Fruit fly (Drosophila melanogaster) whole organism, embryonic: ENCODE data around the gene CARPB.
A peak's percentile ranks its signal among the peaks of the same experiment; 100 is the strongest.

Experiments
- Abd-B ChIP-seq: fragments of 200-800 bp; sonication (Bioruptor generic); optimal IDR thresholded peaks from 2 replicates; lab custom pipeline; 2018; ENCODE audit warnings: missing biosample characterization, mild to moderate bottlenecking, missing genetic modification characterization, moderate library complexity
- Antp ChIP-seq: fragments of 200-800 bp; sonication (Bioruptor generic); optimal IDR thresholded peaks from 3 replicates; lab custom pipeline; 2016; ENCODE audit warnings: missing biosample characterization, missing genetic modification characterization
- B-H2 ChIP-seq: fragments of 200-800 bp; sonication (Bioruptor generic); optimal IDR thresholded peaks from 2 replicates; lab custom pipeline; 2018; ENCODE audit warnings: missing biosample characterization, mild to moderate bottlenecking, missing genetic modification characterization
- Blimp-1 ChIP-seq: fragments of 200-800 bp; sonication (Bioruptor generic); optimal IDR thresholded peaks from 3 replicates; lab custom pipeline; 2018; ENCODE audit warnings: missing biosample characterization, missing genetic modification characterization, mild to moderate bottlenecking, moderate library complexity, missing genetic modification reagents
- CG10209 ChIP-seq: fragments of 200-800 bp; sonication (Bioruptor generic); optimal IDR thresholded peaks from 3 replicates; lab custom pipeline; 2017; ENCODE audit warnings: missing biosample characterization, mild to moderate bottlenecking, missing genetic modification characterization, missing genetic modification reagents
- CG10274 ChIP-seq: fragments of 200-800 bp; sonication (Bioruptor generic); optimal IDR thresholded peaks from 3 replicates; lab custom pipeline; 2017; ENCODE audit warnings: missing biosample characterization, mild to moderate bottlenecking, missing genetic modification characterization
- CG10565 ChIP-seq: fragments of 200-800 bp; sonication (Bioruptor generic); optimal IDR thresholded peaks from 3 replicates; lab custom pipeline; 2016; ENCODE audit warnings: missing biosample characterization, mild to moderate bottlenecking, missing genetic modification characterization
- CG11560 ChIP-seq: fragments of 200-800 bp; sonication (Bioruptor generic); IDR thresholded peaks from 3 replicates; pipeline ENCODE4 v1.3.6; 2022; ENCODE audit warnings: missing biosample characterization, missing genetic modification characterization
- CG11696 ChIP-seq: fragments of 200-800 bp; sonication (Bioruptor generic); IDR thresholded peaks from 2 replicates; pipeline ENCODE4 v1.3.6; 2022; ENCODE audit warnings: missing biosample characterization, missing genetic modification characterization
- CG12391 ChIP-seq: fragments of 200-800 bp; sonication (Bioruptor generic); optimal IDR thresholded peaks from 3 replicates; lab custom pipeline; 2018; ENCODE audit warnings: missing biosample characterization, mild to moderate bottlenecking, missing genetic modification characterization, moderate library complexity
- CG15479 ChIP-seq: fragments of 200-800 bp; sonication (Bioruptor generic); optimal IDR thresholded peaks from 3 replicates; lab custom pipeline; 2019; ENCODE audit warnings: missing biosample characterization, mild to moderate bottlenecking, missing genetic modification characterization, moderate library complexity
- CG1603 ChIP-seq: fragments of 200-800 bp; sonication (Bioruptor generic); optimal IDR thresholded peaks from 2 replicates; lab custom pipeline; 2019; ENCODE audit warnings: missing biosample characterization, mild to moderate bottlenecking, missing genetic modification characterization, moderate library complexity
- CG1792 ChIP-seq: fragments of 200-800 bp; sonication (Bioruptor generic); optimal IDR thresholded peaks from 2 replicates; lab custom pipeline; 2016; ENCODE audit warnings: missing biosample characterization, missing genetic modification characterization
- CG18011 ChIP-seq: fragments of 200-800 bp; sonication (Bioruptor generic); optimal IDR thresholded peaks from 2 replicates; lab custom pipeline; 2017; ENCODE audit warnings: missing biosample characterization, missing genetic modification characterization, mild to moderate bottlenecking, moderate library complexity, missing genotype
- CG30403 ChIP-seq: fragments of 200-800 bp; sonication (Bioruptor generic); optimal IDR thresholded peaks from 3 replicates; lab custom pipeline; 2016; ENCODE audit warnings: missing biosample characterization, missing genetic modification characterization
- CG32772 ChIP-seq: fragments of 200-800 bp; sonication (Bioruptor generic); IDR thresholded peaks from 2 replicates; pipeline ENCODE4 v1.3.6; 2022; ENCODE audit warnings: missing biosample characterization, missing genetic modification characterization
- CG34224 ChIP-seq: fragments of 200-800 bp; sonication (Bioruptor generic); IDR thresholded peaks from 3 replicates; pipeline ENCODE4 v1.3.6; 2022; ENCODE audit warnings: missing biosample characterization, missing genetic modification characterization; ENCODE audit not compliant: partially characterized antibody
- CG3847 ChIP-seq: fragments of 200-800 bp; sonication (Bioruptor generic); IDR thresholded peaks from 2 replicates; pipeline ENCODE4 v1.3.6; 2022; ENCODE audit warnings: missing biosample characterization, missing genetic modification characterization
- CG4328 ChIP-seq: fragments of 200-800 bp; sonication (Bioruptor generic); optimal IDR thresholded peaks from 3 replicates; lab custom pipeline; 2017; ENCODE audit warnings: missing biosample characterization, missing genetic modification reagents, missing genetic modification characterization
- CG6689 ChIP-seq: fragments of 200-800 bp; sonication (Bioruptor generic); IDR thresholded peaks from 2 replicates; pipeline ENCODE4 v1.3.6; 2022; ENCODE audit warnings: missing biosample characterization, missing genetic modification characterization
- CG7372 ChIP-seq: fragments of 200-800 bp; sonication (Bioruptor generic); IDR thresholded peaks from 2 replicates; pipeline ENCODE4 v1.3.6; 2022; ENCODE audit warnings: missing biosample characterization, missing genetic modification characterization
- CG9797 ChIP-seq: fragments of 200-800 bp; sonication (Bioruptor generic); optimal IDR thresholded peaks from 3 replicates; lab custom pipeline; 2018; ENCODE audit warnings: missing biosample characterization, mild to moderate bottlenecking, missing genetic modification characterization
- D19B ChIP-seq: fragments of 200-800 bp; sonication (Bioruptor generic); optimal IDR thresholded peaks from 2 replicates; lab custom pipeline; 2017; ENCODE audit warnings: missing biosample characterization, mild to moderate bottlenecking, missing genetic modification characterization
- Dad ChIP-seq: fragments of 200-800 bp; sonication (Bioruptor generic); optimal IDR thresholded peaks from 3 replicates; lab custom pipeline; 2016; ENCODE audit warnings: missing biosample characterization, missing genetic modification characterization
- Dfd ChIP-seq, 2 experiments: fragments of >200 bp; optimal IDR thresholded peaks; 2 replicates each; lab custom pipeline; 2017; ENCODE audit warnings: missing biosample characterization in 2 of 2, missing genetic modification characterization in 2 of 2
- ERR ChIP-seq: fragments of 200-800 bp; sonication (Bioruptor generic); optimal IDR thresholded peaks from 2 replicates; lab custom pipeline; 2016; ENCODE audit warnings: missing biosample characterization, missing genetic modification characterization
- Elba2 ChIP-seq: fragments of 200-800 bp; sonication (Bioruptor generic); optimal IDR thresholded peaks from 3 replicates; lab custom pipeline; 2016; ENCODE audit warnings: missing biosample characterization, missing genetic modification characterization
- Fer3 ChIP-seq: fragments of 200-800 bp; sonication (Bioruptor generic); optimal IDR thresholded peaks from 2 replicates; lab custom pipeline; 2018; ENCODE audit warnings: missing biosample characterization, mild to moderate bottlenecking, missing genetic modification characterization, moderate library complexity
- MESR4 ChIP-seq: fragments of 200-800 bp; sonication (Bioruptor generic); optimal IDR thresholded peaks from 2 replicates; lab custom pipeline; 2018; ENCODE audit warnings: missing biosample characterization, mild to moderate bottlenecking, missing genetic modification characterization, moderate library complexity
- Nf-YA ChIP-seq: fragments of 200-800 bp; sonication (Bioruptor generic); IDR thresholded peaks from 2 replicates; pipeline ENCODE4 v1.3.6; 2022; ENCODE audit warnings: missing biosample characterization, missing genetic modification characterization
- PHDP ChIP-seq: fragments of 200-800 bp; sonication (Bioruptor generic); optimal IDR thresholded peaks from 3 replicates; lab custom pipeline; 2018; ENCODE audit warnings: missing biosample characterization, mild to moderate bottlenecking, missing genetic modification characterization, moderate library complexity
- Poxn ChIP-seq: fragments of 200-800 bp; sonication (Bioruptor generic); IDR thresholded peaks from 2 replicates; pipeline ENCODE4 v1.3.6; 2022; ENCODE audit warnings: missing biosample characterization, missing genetic modification characterization
- Ravus ChIP-seq: fragments of 200-800 bp; sonication (Bioruptor generic); IDR thresholded peaks from 2 replicates; pipeline ENCODE4 v1.3.6; 2022; ENCODE audit warnings: missing biosample characterization, missing genetic modification characterization
- Sox100B ChIP-seq: fragments of 200-800 bp; sonication (Bioruptor generic); optimal IDR thresholded peaks from 3 replicates; lab custom pipeline; 2018; ENCODE audit warnings: missing biosample characterization, mild to moderate bottlenecking, missing genetic modification characterization
- Sry-δ ChIP-seq: fragments of 200-800 bp; sonication (Bioruptor generic); optimal IDR thresholded peaks from 2 replicates; lab custom pipeline; 2016; ENCODE audit warnings: missing biosample characterization, missing genetic modification characterization
- Xrp1 ChIP-seq: fragments of 200-800 bp; sonication (Bioruptor generic); IDR thresholded peaks from 2 replicates; pipeline ENCODE4 v1.3.6; 2022; ENCODE audit warnings: missing biosample characterization, missing genetic modification characterization
- YL-1 ChIP-seq: fragments of 200-800 bp; sonication (Bioruptor generic); optimal IDR thresholded peaks from 3 replicates; lab custom pipeline; 2017; ENCODE audit warnings: missing biosample characterization, mild to moderate bottlenecking, missing genetic modification characterization
- ab ChIP-seq: fragments of 200-800 bp; sonication (Bioruptor generic); optimal IDR thresholded peaks from 2 replicates; lab custom pipeline; 2016; ENCODE audit warnings: missing biosample characterization, missing genetic modification characterization
- ato ChIP-seq: fragments of 200-800 bp; sonication (Bioruptor generic); IDR thresholded peaks from 2 replicates; pipeline ENCODE4 v1.3.6; 2022; ENCODE audit warnings: missing biosample characterization, missing genetic modification characterization; ENCODE audit not compliant: partially characterized antibody
- dysf ChIP-seq: fragments of 200-800 bp; sonication (Bioruptor generic); IDR thresholded peaks from 3 replicates; pipeline ENCODE4 v1.3.6; 2022; ENCODE audit warnings: missing biosample characterization, missing genetic modification characterization
- grau ChIP-seq: fragments of 200-800 bp; optimal IDR thresholded peaks from 3 replicates; lab custom pipeline; 2019; ENCODE audit warnings: missing biosample characterization, mild to moderate bottlenecking, missing genetic modification characterization, moderate library complexity
- h ChIP-seq: fragments of >200 bp; optimal IDR thresholded peaks from 2 replicates; lab custom pipeline; 2017
- her ChIP-seq: fragments of 200-800 bp; sonication (Bioruptor generic); optimal IDR thresholded peaks from 2 replicates; lab custom pipeline; 2016; ENCODE audit warnings: missing biosample characterization, missing genetic modification characterization
- nmo ChIP-seq: fragments of 200-800 bp; sonication (Bioruptor generic); optimal IDR thresholded peaks from 2 replicates; lab custom pipeline; 2018; ENCODE audit warnings: missing biosample characterization, mild to moderate bottlenecking, missing genetic modification characterization, moderate library complexity
- odd ChIP-seq: fragments of 200-800 bp; sonication (Bioruptor generic); optimal IDR thresholded peaks from 2 replicates; lab custom pipeline; 2017; ENCODE audit warnings: missing biosample characterization, mild to moderate bottlenecking, missing genetic modification characterization
- sna ChIP-seq: fragments of 200-800 bp; sonication (Bioruptor generic); IDR thresholded peaks from 2 replicates; pipeline ENCODE4 v1.3.6; 2022; ENCODE audit warnings: missing biosample characterization, missing genetic modification characterization; ENCODE audit not compliant: partially characterized antibody
- ssp ChIP-seq: fragments of 200-800 bp; sonication (Bioruptor generic); IDR thresholded peaks from 2 replicates; pipeline ENCODE4 v1.3.6; 2022; ENCODE audit warnings: missing biosample characterization, missing genetic modification characterization
- sug ChIP-seq: fragments of 200-800 bp; optimal IDR thresholded peaks from 2 replicates; lab custom pipeline; 2019; ENCODE audit warnings: missing biosample characterization, mild to moderate bottlenecking, missing genetic modification characterization, moderate library complexity
- tap ChIP-seq: fragments of 200-800 bp; optimal IDR thresholded peaks from 3 replicates; lab custom pipeline; 2019; ENCODE audit warnings: missing biosample characterization, mild to moderate bottlenecking, missing genetic modification characterization, moderate library complexity
- tna ChIP-seq: fragments of 200-800 bp; sonication (Bioruptor generic); IDR thresholded peaks from 2 replicates; pipeline ENCODE4 v1.3.6; 2022; ENCODE audit warnings: missing biosample characterization, missing genetic modification characterization; ENCODE audit not compliant: partially characterized antibody
- usp ChIP-seq: fragments of >200 bp; optimal IDR thresholded peaks from 2 replicates; lab custom pipeline; 2017; ENCODE audit warnings: missing biosample characterization, missing genetic modification characterization
- vfl ChIP-seq: fragments of 200-800 bp; sonication (Bioruptor generic); optimal IDR thresholded peaks from 2 replicates; lab custom pipeline; 2016; ENCODE audit warnings: missing biosample characterization, missing genetic modification characterization

CARPB gene

DNA sequence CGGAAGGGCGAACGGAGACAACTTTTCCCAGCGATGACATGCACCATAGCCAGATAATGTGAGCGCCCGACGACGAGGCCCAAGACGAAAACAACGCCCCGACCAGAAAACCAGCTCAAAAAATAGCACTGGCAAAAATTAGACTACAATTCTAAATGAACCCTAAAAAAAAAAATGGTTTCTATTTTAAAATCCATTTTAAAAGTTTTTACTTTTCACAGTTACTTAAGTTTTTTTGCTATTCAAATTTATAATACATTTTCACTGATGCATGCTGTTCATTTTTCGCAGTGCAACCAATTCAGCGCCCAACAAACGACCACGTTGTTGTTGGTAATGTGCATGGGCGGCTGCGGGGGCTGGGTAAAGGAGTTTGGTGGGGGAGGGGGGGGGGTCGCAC, 4.3 kb downstream of the CARPB start (continued):
- TF ChIP-seq CG10274 (no peak), Abd-B (GFP tag; lab: Kevin White, UChicago) (no peak), grau (tag; lab: Kevin White, UChicago) (no peak), Dfd (GFP tag; optimal IDR thresholded peaks at IDR 0.05; lab: Kevin White, UChicago) (no peak), CG10565 (GFP tag; lab: Kevin White, UChicago) (no peak), CG30403 (peak; percentile 7), ssp (0 out of 2 replicates have a peak, but pooled peaks have one; percentile 13), Antp (no peak), CG32772 (GFP tag; lab: Robert Waterston, UW) (no peak), CG10209 (GFP tag; lab: Kevin White, UChicago) (no peak), CG7372 (GFP tag; lab: Robert Waterston, UW) (no peak), Ravus (no peak), her (GFP tag; lab: Kevin White, UChicago) (no peak), CG4328 (GFP tag; lab: Kevin White, UChicago) (no peak), Sry-δ (GFP tag; lab: Kevin White, UChicago) (no peak), CG11696 (GFP tag; lab: Robert Waterston, UW) (no peak), vfl (GFP tag; lab: Kevin White, UChicago) (no peak), usp (no peak), MESR4 (GFP tag; lab: Kevin White, UChicago) (no peak), CG1792 (no peak), PHDP (tag; lab: Kevin White, UChicago) (no peak), CG11560 (tag; lab: Robert Waterston, UW) (no peak), tap (tag; lab: Kevin White, UChicago) (no peak), ato (no peak), CG3847 (GFP tag; lab: Robert Waterston, UW) (no peak), CG9797 (GFP tag; lab: Kevin White, UChicago) (no peak), Xrp1 (GFP tag; lab: Robert Waterston, UW) (peak; percentile 44; the same call in 1 of the 2 replicates), CG18011 (no peak), Fer3 (tag; lab: Kevin White, UChicago) (no peak), odd (GFP tag; lab: Kevin White, UChicago) (no peak), YL-1 (GFP tag; lab: Kevin White, UChicago) (no peak), Nf-YA (GFP tag; lab: Robert Waterston, UW) (no peak), h (no peak), tna (GFP tag; lab: Robert Waterston, UW) (no peak), ERR (no peak), Poxn (no peak), CG12391 (tag; lab: Kevin White, UChicago) (peak; percentile 34), CG1603 (tag; lab: Kevin White, UChicago) (no peak), sna (no peak), ab (GFP tag; lab: Kevin White, UChicago) (no peak), D19B (GFP tag; lab: Kevin White, UChicago) (no peak), CG15479 (GFP tag; lab: Kevin White, UChicago) (no peak), Blimp-1 (GFP tag; lab: Kevin White, UChicago) (peak; percentile 53), Elba2 (GFP tag; lab: Kevin White, UChicago) (no peak), sug (no peak), Dad (GFP tag; lab: Kevin White, UChicago) (no peak), CG34224 (GFP tag; lab: Robert Waterston, UW) (no peak), Sox100B (GFP tag; lab: Kevin White, UChicago) (no peak), B-H2 (GFP tag; lab: Kevin White, UChicago) (no peak), nmo (GFP tag; lab: Kevin White, UChicago) (peak; percentile 35), dysf (GFP tag; lab: Robert Waterston, UW) (no peak), CG6689 (GFP tag; lab: Robert Waterston, UW) (peak; percentile 22; the same call in 1 of the 2 replicates)
